Fruit fly (Drosophila melanogaster) whole organism, embryonic: ENCODE results near the gene Mtr3.
A peak's percentile ranks its signal among the peaks of the same experiment; 100 is the strongest.

Source experiments
- Antp ChIP-seq: fragments of 200-800 bp; sonication (Bioruptor generic); optimal IDR thresholded peaks from 3 replicates; lab custom pipeline; 2016; ENCODE audit warnings: missing biosample characterization, missing genetic modification characterization
- CG10431 ChIP-seq: fragments of 200-800 bp; sonication (Bioruptor generic); optimal IDR thresholded peaks from 3 replicates; lab custom pipeline; 2018; ENCODE audit warnings: missing biosample characterization, mild to moderate bottlenecking, missing genetic modification characterization
- CG11085 ChIP-seq: fragments of 200-800 bp; sonication (Bioruptor generic); IDR thresholded peaks from 2 replicates; pipeline ENCODE4 v1.3.6; 2022; ENCODE audit warnings: missing biosample characterization, missing genetic modification characterization
- CG1233 ChIP-seq: fragments of 200-800 bp; sonication (Bioruptor generic); optimal IDR thresholded peaks from 4 replicates; lab custom pipeline; 2018; ENCODE audit warnings: missing biosample characterization, mild to moderate bottlenecking, missing genetic modification characterization
- CG13424 ChIP-seq: fragments of 200-800 bp; sonication (Bioruptor generic); optimal IDR thresholded peaks from 2 replicates; lab custom pipeline; 2019; ENCODE audit warnings: missing biosample characterization, mild to moderate bottlenecking, missing genetic modification characterization, moderate library complexity
- CG13894 ChIP-seq: fragments of 200-800 bp; sonication (Bioruptor generic); optimal IDR thresholded peaks from 3 replicates; lab custom pipeline; 2018; ENCODE audit warnings: missing biosample characterization, mild to moderate bottlenecking, missing genetic modification characterization, moderate library complexity
- CG17829 ChIP-seq: fragments of 200-800 bp; optimal IDR thresholded peaks from 2 replicates; lab custom pipeline; 2019; ENCODE audit warnings: missing biosample characterization, mild to moderate bottlenecking, missing genetic modification characterization, moderate library complexity
- CG1792 ChIP-seq: fragments of 200-800 bp; sonication (Bioruptor generic); optimal IDR thresholded peaks from 2 replicates; lab custom pipeline; 2016; ENCODE audit warnings: missing biosample characterization, missing genetic modification characterization
- CG18764 ChIP-seq: fragments of 200-800 bp; sonication (Bioruptor generic); optimal IDR thresholded peaks from 3 replicates; lab custom pipeline; 2016; ENCODE audit warnings: missing biosample characterization, missing genetic modification characterization
- CG2712 ChIP-seq: fragments of 200-800 bp; optimal IDR thresholded peaks from 3 replicates; lab custom pipeline; 2019; ENCODE audit warnings: missing biosample characterization, mild to moderate bottlenecking, missing genetic modification characterization, moderate library complexity
- CG31441 ChIP-seq: fragments of 200-800 bp; sonication (Bioruptor generic); IDR thresholded peaks from 2 replicates; pipeline ENCODE4 v1.3.6; 2022; ENCODE audit warnings: missing biosample characterization, missing genetic modification characterization
- CG34224 ChIP-seq: fragments of 200-800 bp; sonication (Bioruptor generic); IDR thresholded peaks from 3 replicates; pipeline ENCODE4 v1.3.6; 2022; ENCODE audit warnings: missing biosample characterization, missing genetic modification characterization; ENCODE audit not compliant: partially characterized antibody
- CG4424 ChIP-seq: fragments of 200-800 bp; sonication (Bioruptor generic); optimal IDR thresholded peaks from 3 replicates; lab custom pipeline; 2016; ENCODE audit warnings: missing biosample characterization, missing genetic modification characterization
- CG5245 ChIP-seq: fragments of 200-800 bp; sonication (Bioruptor generic); optimal IDR thresholded peaks from 3 replicates; lab custom pipeline; 2016; ENCODE audit warnings: missing biosample characterization, missing genetic modification characterization
- CG6683 ChIP-seq: fragments of 200-800 bp; sonication (Bioruptor generic); optimal IDR thresholded peaks from 2 replicates; lab custom pipeline; 2017; ENCODE audit warnings: missing biosample characterization, mild to moderate bottlenecking, missing genetic modification characterization, missing genetic modification reagents
- CG6813 ChIP-seq: fragments of 200-800 bp; sonication (Bioruptor generic); optimal IDR thresholded peaks from 2 replicates; lab custom pipeline; 2017; ENCODE audit warnings: missing biosample characterization, missing genetic modification characterization, mild to moderate bottlenecking, moderate library complexity, missing genetic modification reagents
- CG7556 ChIP-seq: fragments of 200-800 bp; sonication (Bioruptor generic); optimal IDR thresholded peaks from 2 replicates; lab custom pipeline; 2017; ENCODE audit warnings: missing biosample characterization, mild to moderate bottlenecking, missing genetic modification characterization
- CG8944 ChIP-seq: fragments of 200-800 bp; sonication (Bioruptor generic); optimal IDR thresholded peaks from 3 replicates; lab custom pipeline; 2016; ENCODE audit warnings: missing biosample characterization, missing genetic modification characterization
- CrebB ChIP-seq: fragments of 200-800 bp; sonication (Bioruptor generic); optimal IDR thresholded peaks from 3 replicates; lab custom pipeline; 2018; ENCODE audit warnings: missing biosample characterization, mild to moderate bottlenecking, missing genetic modification characterization
- Dad ChIP-seq: fragments of 200-800 bp; sonication (Bioruptor generic); optimal IDR thresholded peaks from 3 replicates; lab custom pipeline; 2016; ENCODE audit warnings: missing biosample characterization, missing genetic modification characterization
- Dll ChIP-seq: fragments of 200-800 bp; sonication (Bioruptor generic); IDR thresholded peaks from 4 replicates; pipeline ENCODE4 v1.3.6; 2022; ENCODE audit warnings: missing biosample characterization, missing genetic modification characterization; ENCODE audit not compliant: partially characterized antibody
- Ets97D ChIP-seq: fragments of 200-800 bp; sonication (Bioruptor generic); optimal IDR thresholded peaks from 3 replicates; lab custom pipeline; 2016; ENCODE audit warnings: missing biosample characterization, missing genetic modification characterization
- Fer3 ChIP-seq: fragments of 200-800 bp; sonication (Bioruptor generic); optimal IDR thresholded peaks from 2 replicates; lab custom pipeline; 2018; ENCODE audit warnings: missing biosample characterization, mild to moderate bottlenecking, missing genetic modification characterization, moderate library complexity
- HLH4C ChIP-seq: fragments of 200-800 bp; sonication (Bioruptor generic); IDR thresholded peaks from 3 replicates; pipeline ENCODE4 v1.3.6; 2022; ENCODE audit warnings: missing biosample characterization, missing genetic modification characterization; ENCODE audit not compliant: partially characterized antibody
- Nf-YA ChIP-seq: fragments of 200-800 bp; sonication (Bioruptor generic); IDR thresholded peaks from 2 replicates; pipeline ENCODE4 v1.3.6; 2022; ENCODE audit warnings: missing biosample characterization, missing genetic modification characterization
- Nf-YC ChIP-seq: fragments of 200-800 bp; optimal IDR thresholded peaks from 3 replicates; lab custom pipeline; 2019; ENCODE audit warnings: missing biosample characterization, mild to moderate bottlenecking, missing genetic modification characterization, moderate library complexity
- Sin3A ChIP-seq: fragments of >200 bp; optimal IDR thresholded peaks from 2 replicates; lab custom pipeline; 2018
- Sry-β ChIP-seq: fragments of 200-800 bp; sonication (Bioruptor generic); optimal IDR thresholded peaks from 2 replicates; lab custom pipeline; 2018; ENCODE audit warnings: missing biosample characterization, mild to moderate bottlenecking, missing genetic modification characterization, moderate library complexity
- bab2 ChIP-seq: fragments of 200-800 bp; sonication (Bioruptor generic); optimal IDR thresholded peaks from 2 replicates; lab custom pipeline; 2016; ENCODE audit warnings: missing biosample characterization, missing genetic modification characterization
- chn ChIP-seq: fragments of 200-800 bp; sonication (Bioruptor generic); optimal IDR thresholded peaks from 2 replicates; lab custom pipeline; 2016; ENCODE audit warnings: missing biosample characterization, missing genetic modification characterization
- cwo ChIP-seq: fragments of 200-800 bp; sonication (Bioruptor generic); optimal IDR thresholded peaks from 3 replicates; lab custom pipeline; 2017; ENCODE audit warnings: missing biosample characterization, missing genetic modification characterization, mild to moderate bottlenecking, moderate library complexity, missing genetic modification reagents
- dimm ChIP-seq: fragments of 200-800 bp; sonication (Bioruptor generic); IDR thresholded peaks from 2 replicates; pipeline ENCODE4 v1.3.6; 2022; ENCODE audit warnings: missing biosample characterization, missing genetic modification characterization
- en ChIP-seq: fragments of 200-800 bp; sonication (Bioruptor generic); optimal IDR thresholded peaks from 2 replicates; lab custom pipeline; 2016; ENCODE audit warnings: missing biosample characterization, missing genetic modification characterization
- ewg ChIP-seq: fragments of 200-800 bp; sonication (Bioruptor generic); optimal IDR thresholded peaks from 3 replicates; lab custom pipeline; 2017; ENCODE audit warnings: mild to moderate bottlenecking, missing biosample characterization, missing genetic modification reagents, missing genetic modification characterization
- fd102C ChIP-seq: fragments of 200-800 bp; sonication (Bioruptor generic); optimal IDR thresholded peaks from 2 replicates; lab custom pipeline; 2018; ENCODE audit warnings: missing biosample characterization, mild to moderate bottlenecking, missing genetic modification characterization, moderate library complexity
- gt ChIP-seq: fragments of 200-800 bp; sonication (Bioruptor generic); IDR thresholded peaks from 2 replicates; pipeline ENCODE4 v1.3.6; 2022; ENCODE audit warnings: missing biosample characterization, missing genetic modification characterization
- insv ChIP-seq, 2 experiments: fragments of 200-800 bp; sonication (Bioruptor generic); optimal IDR thresholded peaks; 3 replicates each; lab custom pipeline; 2016 to 2018; ENCODE audit warnings: missing biosample characterization in 2 of 2, missing genetic modification characterization in 2 of 2
- luna ChIP-seq: fragments of 200-800 bp; sonication (Bioruptor generic); optimal IDR thresholded peaks from 2 replicates; lab custom pipeline; 2016; ENCODE audit warnings: missing biosample characterization, missing genetic modification characterization
- mam ChIP-seq: fragments of 200-800 bp; sonication (Bioruptor generic); optimal IDR thresholded peaks from 3 replicates; lab custom pipeline; 2016; ENCODE audit warnings: missing biosample characterization, missing genetic modification characterization
- nerfin-2 ChIP-seq: fragments of 200-800 bp; sonication (Bioruptor generic); IDR thresholded peaks from 2 replicates; pipeline ENCODE4 v1.3.6; 2022; ENCODE audit warnings: missing biosample characterization, missing genetic modification characterization; ENCODE audit not compliant: partially characterized antibody
- nmo ChIP-seq: fragments of 200-800 bp; sonication (Bioruptor generic); optimal IDR thresholded peaks from 2 replicates; lab custom pipeline; 2018; ENCODE audit warnings: missing biosample characterization, mild to moderate bottlenecking, missing genetic modification characterization, moderate library complexity
- otp ChIP-seq: fragments of 200-800 bp; sonication (Bioruptor generic); IDR thresholded peaks from 3 replicates; pipeline ENCODE4, ENCODE4 v1.3.6; 2022; ENCODE audit warnings: missing biosample characterization, missing genetic modification characterization
- pita ChIP-seq: fragments of 200-800 bp; sonication (Bioruptor generic); optimal IDR thresholded peaks from 2 replicates; lab custom pipeline; 2017; ENCODE audit warnings: missing biosample characterization, mild to moderate bottlenecking, missing genetic modification characterization
- repo ChIP-seq: fragments of 200-800 bp; sonication (Bioruptor generic); optimal IDR thresholded peaks from 2 replicates; lab custom pipeline; 2016; ENCODE audit warnings: missing biosample characterization, missing genetic modification characterization
- row ChIP-seq: fragments of 200-800 bp; sonication (Bioruptor generic); IDR thresholded peaks from 3 replicates; pipeline ENCODE4 v1.3.6; 2022; ENCODE audit warnings: missing biosample characterization, missing genetic modification characterization
- sna ChIP-seq: fragments of 200-800 bp; sonication (Bioruptor generic); IDR thresholded peaks from 2 replicates; pipeline ENCODE4 v1.3.6; 2022; ENCODE audit warnings: missing biosample characterization, missing genetic modification characterization; ENCODE audit not compliant: partially characterized antibody
- usp ChIP-seq: fragments of >200 bp; optimal IDR thresholded peaks from 2 replicates; lab custom pipeline; 2017; ENCODE audit warnings: missing biosample characterization, missing genetic modification characterization
- wek ChIP-seq: fragments of 200-800 bp; sonication (Bioruptor generic); optimal IDR thresholded peaks from 3 replicates; lab custom pipeline; 2018; ENCODE audit warnings: missing biosample characterization, mild to moderate bottlenecking, missing genetic modification characterization, moderate library complexity

Gene Mtr3

DNA sequence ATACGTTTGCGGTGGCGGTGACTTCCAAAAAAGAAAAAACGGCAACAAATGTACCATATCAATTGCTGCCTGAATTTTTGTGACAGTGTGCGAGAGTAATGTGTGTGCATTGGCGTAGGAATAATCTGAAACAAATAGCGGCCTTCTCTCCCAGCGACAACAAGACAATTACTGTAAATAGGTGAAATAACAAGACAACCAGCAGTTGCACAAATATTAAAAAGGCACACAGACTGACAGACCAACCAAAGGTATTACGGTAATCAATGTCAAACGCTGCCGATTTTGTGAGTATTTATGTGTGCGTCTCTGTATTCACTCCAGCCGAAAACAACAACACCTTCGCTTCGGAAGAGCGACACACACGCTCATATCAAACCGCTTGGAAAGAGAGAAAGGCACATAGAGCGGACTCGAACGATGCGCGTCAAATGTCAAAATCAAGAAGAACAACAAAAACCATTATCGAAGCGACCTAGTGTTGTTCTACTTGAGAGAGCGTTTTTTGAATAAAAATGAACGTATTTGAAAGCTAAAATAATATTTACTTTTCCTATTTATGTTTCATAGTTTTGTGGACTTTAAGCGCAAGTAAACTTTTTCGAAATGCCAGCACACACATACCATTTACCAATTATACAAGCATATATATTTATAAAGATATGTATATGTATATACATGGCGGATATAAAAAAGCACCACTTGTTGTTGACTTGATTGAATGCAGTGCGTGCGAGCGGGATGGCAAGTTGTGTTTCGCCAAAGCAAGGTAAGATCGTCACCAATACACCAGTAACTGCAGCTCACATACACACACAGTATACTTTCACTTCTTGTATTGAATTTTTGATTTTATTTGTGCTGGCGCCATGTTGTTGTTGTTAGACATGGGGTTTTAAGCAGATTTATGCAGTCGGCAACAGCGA lies 6.5 kb downstream of the Mtr3 start (continued):
- TF ChIP-seq CrebB, result peak; percentile 84
- TF ChIP-seq en (GFP tag; lab: Kevin White, UChicago), result peak; percentile 50
- TF ChIP-seq pita, result no peak
- TF ChIP-seq CG2712, result peak; percentile 41
- no peak for TF ChIP-seq luna (GFP tag; lab: Kevin White, UChicago)
- TF ChIP-seq insv (GFP tag; optimal IDR thresholded peaks at IDR 0.05; lab: Kevin White, UChicago), result peak in 1 of 2 experiments; percentile 43
- peak; percentile 54 for TF ChIP-seq Antp (GFP tag; lab: Kevin White, UChicago)
- TF ChIP-seq CG18764, result peak; percentile 64
- TF ChIP-seq dimm, result no peak
- no peak for TF ChIP-seq usp (GFP tag; lab: Kevin White, UChicago)
- no peak for TF ChIP-seq Sry-β
- TF ChIP-seq CG34224 (GFP tag; lab: Robert Waterston, UW), result no peak; the same call in 2 of the 3 replicates
- TF ChIP-seq bab2 (GFP tag; lab: Kevin White, UChicago), result peak; percentile 78
- peak; percentile 68 for TF ChIP-seq CG1233 (GFP tag; lab: Kevin White, UChicago)
- TF ChIP-seq nmo (GFP tag; lab: Kevin White, UChicago), result peak; percentile 1
- TF ChIP-seq CG17829 (tag; lab: Kevin White, UChicago), result peak; percentile 20
- TF ChIP-seq nerfin-2 (GFP tag; lab: Robert Waterston, UW), result no peak
- no peak for TF ChIP-seq Ets97D (GFP tag; lab: Kevin White, UChicago)
- peak; percentile 57; the same call in 1 of the 2 replicates for TF ChIP-seq Nf-YA
- peak; percentile 27; the same call in 1 of the 2 replicates for TF ChIP-seq CG31441
- peak; percentile 65 for TF ChIP-seq CG6683 (GFP tag; lab: Kevin White, UChicago)
- no peak for TF ChIP-seq sna (GFP tag; lab: Robert Waterston, UW)
- peak; percentile 42 for TF ChIP-seq Nf-YC
- TF ChIP-seq CG13424 (tag; lab: Kevin White, UChicago), result peak; percentile 33
- TF ChIP-seq ewg (GFP tag; lab: Kevin White, UChicago), result peak; percentile 59
- peak; percentile 62 for TF ChIP-seq repo (GFP tag; lab: Kevin White, UChicago)
- TF ChIP-seq CG7556 (GFP tag; lab: Kevin White, UChicago), result peak; percentile 67
- no peak; the same call in 1 of the 2 replicates for TF ChIP-seq CG11085
- no peak for TF ChIP-seq row (GFP tag; lab: Robert Waterston, UW)
- TF ChIP-seq CG13894 (tag; lab: Kevin White, UChicago), result peak; percentile 10
- TF ChIP-seq CG6813 (GFP tag; lab: Kevin White, UChicago), result peak; percentile 85
- TF ChIP-seq HLH4C, result no peak
- peak; percentile 31 for TF ChIP-seq chn (GFP tag; lab: Kevin White, UChicago)
- TF ChIP-seq CG8944 (GFP tag; lab: Kevin White, UChicago), result peak; percentile 53
- TF ChIP-seq CG5245 (GFP tag; lab: Kevin White, UChicago), result peak; percentile 57
- no peak for TF ChIP-seq mam (GFP tag; lab: Kevin White, UChicago)
- no peak for TF ChIP-seq Sin3A (lab: Kevin White, UChicago)
- TF ChIP-seq gt (GFP tag; lab: Robert Waterston, UW), result no peak
- TF ChIP-seq fd102C (GFP tag; lab: Kevin White, UChicago), result no peak
- TF ChIP-seq CG1792 (GFP tag; lab: Kevin White, UChicago), result peak; percentile 64
- peak; percentile 77 for TF ChIP-seq wek (GFP tag; lab: Kevin White, UChicago)
- peak; percentile 22 for TF ChIP-seq Dad (GFP tag; lab: Kevin White, UChicago)
- peak; percentile 78 for TF ChIP-seq CG10431 (GFP tag; lab: Kevin White, UChicago)
- TF ChIP-seq cwo (GFP tag; lab: Kevin White, UChicago), result peak; percentile 46
- TF ChIP-seq otp (GFP tag; lab: Robert Waterston, UW), result peak; percentile 82
- peak; percentile 66 for TF ChIP-seq Fer3 (tag; lab: Kevin White, UChicago)
- no peak for TF ChIP-seq Dll (GFP tag; lab: Robert Waterston, UW)
- TF ChIP-seq CG4424 (GFP tag; lab: Kevin White, UChicago), result peak; percentile 58
